Fruit fly (Drosophila melanogaster): ENCODE data around the gene CG8086.
A peak's percentile ranks its signal among the peaks of the same experiment; 100 is the strongest.

The CG8086 gene

dm6 chr2L:8293449-8293848, 36.1 kb upstream of the CG8086 start (continued):
- TF ChIP-seq Eip93F (GFP tag; optimal IDR thresholded peaks at IDR 0.05) = no peak
- TF ChIP-seq CG6163 (GFP tag; IDR thresholded peaks at IDR 0.05) = 0 out of 3 replicates have a peak, but pooled peaks have one; percentile 37
- no peak for TF ChIP-seq vri (GFP tag; optimal IDR thresholded peaks at IDR 0.05)
- TF ChIP-seq Eip78C (GFP tag) = peak; percentile 63
- no peak for TF ChIP-seq Sox15 (GFP tag; optimal IDR thresholded peaks at IDR 0.05)
- TF ChIP-seq CG11294 (GFP tag; IDR thresholded peaks at IDR 0.05) = no peak
- TF ChIP-seq CG7368 (GFP tag; optimal IDR thresholded peaks at IDR 0.05) = no peak

- TF ChIP-seq Lpt (GFP tag; optimal IDR thresholded peaks at IDR 0.05) = peak; percentile 80
- TF ChIP-seq eg (GFP tag; IDR thresholded peaks at IDR 0.05) = peak; percentile 95
- TF ChIP-seq Ets96B (tag; optimal IDR thresholded peaks at IDR 0.05) = peak; percentile 46
- TF ChIP-seq lz (GFP tag; optimal IDR thresholded peaks at IDR 0.05) = peak; percentile 66
- no peak for TF ChIP-seq CG7368 (GFP tag; optimal IDR thresholded peaks at IDR 0.05)
- no peak for TF ChIP-seq fd85E (GFP tag; optimal IDR thresholded peaks at IDR 0.05)
- TF ChIP-seq CG8632 (GFP tag; optimal IDR thresholded peaks at IDR 0.05) = peak; percentile 59
- TF ChIP-seq CG4318 (GFP tag; optimal IDR thresholded peaks at IDR 0.05) = peak; percentile 69
- peak; percentile 56 for TF ChIP-seq Sox14 (GFP tag; optimal IDR thresholded peaks at IDR 0.05)
- no peak for TF ChIP-seq fd59A (GFP tag; optimal IDR thresholded peaks at IDR 0.05)
- TF ChIP-seq CG11762 (GFP tag; optimal IDR thresholded peaks at IDR 0.05; ENCODE audit: insufficient read depth) = peak; percentile 48
- TF ChIP-seq Met (GFP tag; optimal IDR thresholded peaks at IDR 0.05) = peak; percentile 54
- TF ChIP-seq Smox (GFP tag; optimal IDR thresholded peaks at IDR 0.05) = peak; percentile 51
- TF ChIP-seq Eip75B (GFP tag; optimal IDR thresholded peaks at IDR 0.05) = peak; percentile 74
- no peak for TF ChIP-seq dsx (GFP tag; optimal IDR thresholded peaks at IDR 0.05; ENCODE audit: poor library complexity, severe bottlenecking)
- TF ChIP-seq Eip93F (GFP tag; optimal IDR thresholded peaks at IDR 0.05) = no peak
- peak; percentile 47 for TF ChIP-seq CG6808 (GFP tag; optimal IDR thresholded peaks at IDR 0.05)
- peak; percentile 65 for TF ChIP-seq dac (GFP tag; optimal IDR thresholded peaks at IDR 0.05)
- peak; percentile 46 for TF ChIP-seq CG31627 (GFP tag; optimal IDR thresholded peaks at IDR 0.05)
- TF ChIP-seq cyc (GFP tag; optimal IDR thresholded peaks at IDR 0.05) = peak; percentile 32
- peak; percentile 37 for TF ChIP-seq CG34406 (GFP tag; optimal IDR thresholded peaks at IDR 0.05)
- peak; percentile 13 for TF ChIP-seq Sox15 (GFP tag; optimal IDR thresholded peaks at IDR 0.05)
- peak; percentile 55 for TF ChIP-seq fkh (GFP tag; optimal IDR thresholded peaks at IDR 0.05)
- TF ChIP-seq CG10669 (GFP tag; optimal IDR thresholded peaks at IDR 0.05) = peak; percentile 57
- peak; percentile 95 for TF ChIP-seq CG8119 (GFP tag; IDR thresholded peaks at IDR 0.05)
- TF ChIP-seq CG6792 (GFP tag; optimal IDR thresholded peaks at IDR 0.05) = peak; percentile 39
- no peak for TF ChIP-seq Hr38 (GFP tag; optimal IDR thresholded peaks at IDR 0.05)
- peak; percentile 92 for TF ChIP-seq Hr4 (GFP tag; optimal IDR thresholded peaks at IDR 0.05)
- TF ChIP-seq CG8319 (GFP tag; optimal IDR thresholded peaks at IDR 0.05) = peak; percentile 35
- TF ChIP-seq OdsH (GFP tag; optimal IDR thresholded peaks at IDR 0.05) = peak; percentile 74
- TF ChIP-seq CG10631 (GFP tag; optimal IDR thresholded peaks at IDR 0.05) = peak; percentile 57
- no peak for TF ChIP-seq CG9139 (GFP tag; optimal IDR thresholded peaks at IDR 0.05)
- TF ChIP-seq pdm3 (GFP tag; optimal IDR thresholded peaks at IDR 0.05) = peak; percentile 78
- peak; percentile 92 for TF ChIP-seq CG32006 (GFP tag; optimal IDR thresholded peaks at IDR 0.05)
- peak; percentile 86 for TF ChIP-seq CG6163 (GFP tag; IDR thresholded peaks at IDR 0.05)
- peak; percentile 28 for TF ChIP-seq CG3032 (tag; optimal IDR thresholded peaks at IDR 0.05)
- TF ChIP-seq vri (GFP tag; optimal IDR thresholded peaks at IDR 0.05) = peak; percentile 66
- TF ChIP-seq CG1621 (tag; optimal IDR thresholded peaks at IDR 0.05) = peak; percentile 6
- peak; percentile 11 for TF ChIP-seq Ets21C (GFP tag; optimal IDR thresholded peaks at IDR 0.05)
- peak; percentile 71 for TF ChIP-seq achi (GFP tag; optimal IDR thresholded peaks at IDR 0.05)
- TF ChIP-seq salr (GFP tag; optimal IDR thresholded peaks at IDR 0.05) = peak in 1 of 2 experiments; percentile 56
- peak; percentile 90 for TF ChIP-seq CG6276 (GFP tag; optimal IDR thresholded peaks at IDR 0.05)
- peak; percentile 75 for TF ChIP-seq CG11294 (GFP tag; IDR thresholded peaks at IDR 0.05)
- TF ChIP-seq Sox102F (GFP tag; optimal IDR thresholded peaks at IDR 0.05) = peak; percentile 55
- TF ChIP-seq CG3919 (GFP tag; optimal IDR thresholded peaks at IDR 0.05) = peak; percentile 50
- peak; percentile 58 for TF ChIP-seq net (GFP tag; optimal IDR thresholded peaks at IDR 0.05)
- no peak for TF ChIP-seq CG11902 (GFP tag; optimal IDR thresholded peaks at IDR 0.05)
Observed at dm6 chr2L:8292159-8292887, 35.0 kb upstream of the CG8086 start.

Data from whole organism, prepupa.